Worm (Caenorhabditis elegans) whole organism, L4/young adult: ENCODE data around the gene ttr-34.

Experiments
- W03F9.2 ChIP-seq: fragments of 150-350 bp; optimal IDR thresholded peaks from 2 replicates; lab custom pipeline; 2014; ENCODE audit warnings: missing biosample characterization, missing genetic modification characterization
- dao-5 ChIP-seq: sonication (generic microtip); optimal IDR thresholded peaks from 2 replicates; lab custom pipeline; 2016; ENCODE audit warnings: missing genotype, missing genetic modification characterization, moderate library complexity, missing compliant biosample characterization
- him-1 ChIP-seq: sonication (generic microtip); optimal IDR thresholded peaks from 2 replicates; lab custom pipeline; 2016; ENCODE audit warnings: missing genotype, missing genetic modification reagents, missing genetic modification characterization, missing compliant biosample characterization

ce11 chrX:13144975-13145618, 5.5 kb downstream of the ttr-34 start:
- TF ChIP-seq W03F9.2 (tag; lab: Kevin White, UChicago) (peak; percentile 83), him-1 (tag; lab: Kevin White, UChicago) (peak; percentile 94), dao-5 (tag; lab: Kevin White, UChicago) (no peak)
